Fruit fly (Drosophila melanogaster) whole organism, adult: ENCODE measurements around the gene Myb.

Experiments used
- CG11617 ChIP-seq: fragments of 200-800 bp; sonication (Bioruptor generic); optimal IDR thresholded peaks from 2 replicates; lab custom pipeline; 2017; ENCODE audit warnings: mild to moderate bottlenecking, missing biosample characterization, missing genetic modification reagents, missing genetic modification characterization
- CG12768 ChIP-seq: fragments of 200-800 bp; sonication (Bioruptor generic); optimal IDR thresholded peaks from 2 replicates; lab custom pipeline; 2017; ENCODE audit warnings: missing biosample characterization, missing genetic modification characterization, mild to moderate bottlenecking, moderate library complexity, missing genetic modification reagents
- CG14711 ChIP-seq: fragments of 200-800 bp; sonication (Bioruptor generic); optimal IDR thresholded peaks from 2 replicates; lab custom pipeline; 2018; ENCODE audit warnings: missing biosample characterization, mild to moderate bottlenecking, missing genetic modification characterization, moderate library complexity
- CG1620 ChIP-seq: fragments of 200-800 bp; sonication (Bioruptor generic); optimal IDR thresholded peaks from 2 replicates; lab custom pipeline; 2016; ENCODE audit warnings: missing biosample characterization, missing genetic modification characterization
- CG33017 ChIP-seq: fragments of 200-800 bp; sonication (Bioruptor generic); optimal IDR thresholded peaks from 2 replicates; lab custom pipeline; 2018; ENCODE audit warnings: missing biosample characterization, mild to moderate bottlenecking, missing genetic modification characterization, moderate library complexity
- CG5204 ChIP-seq: fragments of 200-800 bp; sonication (Bioruptor generic); optimal IDR thresholded peaks from 2 replicates; lab custom pipeline; 2016; ENCODE audit warnings: missing biosample characterization, missing genetic modification characterization
- CG7045 ChIP-seq: fragments of 200-800 bp; sonication (Bioruptor generic); optimal IDR thresholded peaks from 2 replicates; lab custom pipeline; 2017; ENCODE audit warnings: missing biosample characterization, mild to moderate bottlenecking, missing genetic modification characterization
- CG7101 ChIP-seq: fragments of 200-800 bp; sonication (Bioruptor generic); optimal IDR thresholded peaks from 2 replicates; lab custom pipeline; 2018; ENCODE audit warnings: missing biosample characterization, mild to moderate bottlenecking, missing genetic modification characterization, moderate library complexity
- Clk ChIP-seq: fragments of 200-800 bp; sonication (Bioruptor generic); optimal IDR thresholded peaks from 2 replicates; lab custom pipeline; 2017; ENCODE audit warnings: missing biosample characterization, missing genetic modification characterization
- Crg-1 ChIP-seq: fragments of 200-800 bp; sonication (Bioruptor generic); optimal IDR thresholded peaks from 2 replicates; lab custom pipeline; 2016; ENCODE audit warnings: missing biosample characterization, missing genetic modification characterization
- Hr96 ChIP-seq: fragments of 200-800 bp; sonication (Bioruptor generic); optimal IDR thresholded peaks from 2 replicates; lab custom pipeline; 2016; ENCODE audit warnings: missing biosample characterization, missing genetic modification characterization
- Mnt ChIP-seq: fragments of 200-800 bp; sonication (Bioruptor generic); optimal IDR thresholded peaks from 2 replicates; lab custom pipeline; 2016; ENCODE audit warnings: missing biosample characterization, mild to moderate bottlenecking, missing genetic modification characterization
- bab1 ChIP-seq: fragments of 200-800 bp; sonication (Bioruptor generic); optimal IDR thresholded peaks from 3 replicates; lab custom pipeline; 2019; ENCODE audit warnings: missing biosample characterization, mild to moderate bottlenecking, missing genetic modification characterization, moderate library complexity
- cic ChIP-seq: fragments of 200-800 bp; sonication (Bioruptor generic); optimal IDR thresholded peaks from 2 replicates; lab custom pipeline; 2017; ENCODE audit warnings: missing biosample characterization, mild to moderate bottlenecking, missing genetic modification characterization, moderate library complexity
- cnc ChIP-seq, 2 experiments: fragments of >200 bp; optimal IDR thresholded peaks; 2 replicates each; lab custom pipeline; 2017
- kay ChIP-seq: fragments of 200-800 bp; sonication (Bioruptor generic); peaks from one replicate; lab custom pipeline; 2016; ENCODE audit warnings: missing biosample characterization, missing genetic modification characterization, borderline replicate concordance
- ovo ChIP-seq: fragments of 200-800 bp; sonication (Bioruptor generic); optimal IDR thresholded peaks from 2 replicates; lab custom pipeline; 2016; ENCODE audit warnings: missing biosample characterization, missing genetic modification characterization
- pad ChIP-seq: fragments of 200-800 bp; sonication (Bioruptor generic); optimal IDR thresholded peaks from 3 replicates; lab custom pipeline; 2017; ENCODE audit warnings: missing biosample characterization, missing genetic modification characterization, mild to moderate bottlenecking, moderate library complexity, missing genetic modification reagents
- tj ChIP-seq: fragments of 200-800 bp; sonication (Bioruptor generic); optimal IDR thresholded peaks from 3 replicates; lab custom pipeline; 2017; ENCODE audit warnings: missing biosample characterization, mild to moderate bottlenecking, missing genetic modification characterization, moderate library complexity
- toe ChIP-seq: fragments of 200-800 bp; sonication (Bioruptor generic); optimal IDR thresholded peaks from 2 replicates; lab custom pipeline; 2016; ENCODE audit warnings: missing biosample characterization, missing genetic modification characterization

Gene Myb

DNA sequence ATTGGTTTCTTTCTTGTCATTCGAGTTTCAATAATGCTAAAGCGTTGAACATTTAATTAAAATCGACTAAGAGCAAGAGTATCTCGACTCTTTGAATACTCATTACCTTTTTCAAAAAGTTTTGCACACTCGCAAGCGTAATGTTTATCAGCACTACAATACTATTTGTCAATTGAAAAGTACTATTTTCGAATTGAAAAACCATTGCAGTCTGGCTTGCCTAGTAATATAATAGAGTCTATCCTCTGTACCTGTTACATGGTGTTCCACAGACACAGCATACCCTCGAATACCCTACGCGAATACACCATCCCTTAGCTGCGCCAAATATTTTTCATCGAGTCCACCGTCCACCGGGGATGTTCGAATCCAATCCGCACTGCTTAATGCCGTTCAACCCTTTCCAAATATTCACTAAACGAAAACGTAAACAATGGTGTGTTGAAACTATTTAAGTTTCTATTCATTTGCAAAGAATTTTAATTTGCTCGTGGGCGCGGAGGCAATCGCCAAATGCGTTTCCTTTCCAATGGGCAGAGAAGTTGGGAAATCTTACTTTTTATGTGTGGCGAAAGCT lies 38.9 kb downstream of the Myb start:
- no peak for TF ChIP-seq tj (GFP tag; lab: Kevin White, UChicago)

DNA sequence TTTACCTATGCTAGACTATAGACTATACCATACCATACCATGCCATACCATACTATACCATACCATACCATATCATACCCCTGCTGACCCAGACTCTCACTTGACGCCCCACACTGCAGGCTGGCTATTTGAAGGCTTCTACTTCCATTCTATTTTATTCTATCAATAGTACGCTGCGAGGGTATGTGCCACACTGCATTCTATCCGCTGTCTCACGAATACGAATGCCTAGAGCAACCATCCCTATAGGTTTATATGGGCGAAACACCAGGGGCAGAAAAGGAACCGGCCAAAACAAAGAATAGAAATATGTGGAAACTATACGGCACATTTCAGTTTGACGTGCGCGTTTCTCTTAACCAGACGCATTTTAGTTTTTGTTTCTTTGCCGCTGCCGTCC lies 39.8 kb downstream of the Myb start:
- TF ChIP-seq CG12768 (GFP tag; lab: Kevin White, UChicago) (no peak), CG14711 (tag; lab: Kevin White, UChicago) (no peak), Crg-1 (GFP tag; lab: Kevin White, UChicago) (no peak), kay (GFP tag; lab: Kevin White, UChicago) (no peak), bab1 (no peak), pad (GFP tag; lab: Kevin White, UChicago) (no peak), ovo (GFP tag; lab: Kevin White, UChicago) (no peak), CG11617 (GFP tag; lab: Kevin White, UChicago) (no peak), tj (GFP tag; lab: Kevin White, UChicago) (no peak), toe (GFP tag; lab: Kevin White, UChicago) (no peak), cic (GFP tag; lab: Kevin White, UChicago) (no peak), CG1620 (GFP tag; lab: Kevin White, UChicago) (no peak), cnc (optimal IDR thresholded peaks at IDR 0.05; lab: Kevin White, UChicago) (no peak), Hr96 (GFP tag; lab: Kevin White, UChicago) (no peak), CG7101 (tag; lab: Kevin White, UChicago) (no peak), Mnt (GFP tag; lab: Kevin White, UChicago) (no peak)

DNA sequence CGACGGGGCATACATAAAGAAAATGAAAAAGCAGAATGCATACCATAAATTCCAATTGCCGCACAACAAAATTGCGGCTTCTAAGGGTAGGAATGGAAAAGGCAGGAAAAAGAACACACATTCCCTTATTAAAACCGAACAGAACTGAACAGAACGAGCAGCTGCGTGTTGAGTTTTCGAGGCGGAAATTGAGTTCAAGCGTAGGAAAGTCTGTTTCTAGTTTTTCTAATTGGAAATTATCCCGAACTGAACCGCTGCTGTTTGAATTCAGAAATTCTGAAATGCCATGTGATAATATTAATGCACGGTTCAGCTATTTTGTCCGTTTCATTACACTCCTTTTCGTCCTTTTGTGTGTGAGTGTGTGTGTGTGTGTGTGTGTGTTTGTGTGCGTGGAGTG lies 40.7 kb downstream of the Myb start:
- TF ChIP-seq Crg-1 (GFP tag; lab: Kevin White, UChicago) (no peak), cnc (optimal IDR thresholded peaks at IDR 0.05; lab: Kevin White, UChicago) (no peak), CG5204 (no peak), Mnt (GFP tag; lab: Kevin White, UChicago) (no peak), ovo (GFP tag; lab: Kevin White, UChicago) (no peak), CG12768 (GFP tag; lab: Kevin White, UChicago) (no peak), kay (GFP tag; lab: Kevin White, UChicago) (no peak), Clk (GFP tag; lab: Kevin White, UChicago) (no peak), Hr96 (GFP tag; lab: Kevin White, UChicago) (no peak), CG14711 (tag; lab: Kevin White, UChicago) (no peak), CG11617 (GFP tag; lab: Kevin White, UChicago) (no peak), pad (GFP tag; lab: Kevin White, UChicago) (no peak), tj (GFP tag; lab: Kevin White, UChicago) (no peak), CG7045 (GFP tag; lab: Kevin White, UChicago) (no peak), CG33017 (tag; lab: Kevin White, UChicago) (no peak)

DNA sequence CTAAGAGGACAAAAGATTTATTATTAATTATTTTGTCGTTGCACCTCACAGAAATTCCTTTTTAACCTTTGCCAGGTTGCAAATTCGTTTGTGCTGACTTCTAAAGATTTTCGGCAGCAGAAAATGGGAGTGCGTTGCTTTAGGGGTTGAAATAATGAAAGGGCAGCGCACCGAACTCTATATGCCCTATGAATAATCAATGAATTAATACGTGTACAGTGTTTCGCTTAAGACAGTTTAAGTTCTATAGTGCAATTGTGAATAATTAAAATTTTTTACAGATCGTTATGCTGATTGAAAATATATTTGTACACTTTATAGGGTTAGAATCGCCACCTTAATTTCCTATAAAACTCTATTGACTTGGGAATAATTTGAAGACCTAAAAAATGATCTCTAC lies 41.5 kb downstream of the Myb start:
- TF ChIP-seq pad (GFP tag; lab: Kevin White, UChicago) (no peak), bab1 (no peak)

DNA sequence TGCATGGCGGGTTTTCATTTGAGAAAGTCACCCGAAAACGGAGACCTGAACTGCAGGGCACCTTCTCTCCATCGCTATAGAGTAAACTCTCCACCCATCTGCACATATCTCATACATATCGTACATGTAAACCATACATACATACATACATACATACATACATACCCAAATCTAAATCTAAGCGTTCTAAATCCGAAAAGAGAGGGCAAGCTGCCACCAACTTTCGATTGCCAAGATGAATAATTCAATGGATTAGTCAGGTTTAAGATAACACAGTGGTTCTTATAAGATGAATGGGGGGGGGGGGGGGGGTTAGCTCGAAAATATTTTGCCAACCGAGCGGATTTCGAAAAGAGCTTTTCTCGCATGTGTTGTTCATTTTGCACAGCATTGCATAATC lies 43.1 kb downstream of the Myb start:
- TF ChIP-seq tj (GFP tag; lab: Kevin White, UChicago) (peak; percentile 86), CG11617 (GFP tag; lab: Kevin White, UChicago) (no peak)

DNA sequence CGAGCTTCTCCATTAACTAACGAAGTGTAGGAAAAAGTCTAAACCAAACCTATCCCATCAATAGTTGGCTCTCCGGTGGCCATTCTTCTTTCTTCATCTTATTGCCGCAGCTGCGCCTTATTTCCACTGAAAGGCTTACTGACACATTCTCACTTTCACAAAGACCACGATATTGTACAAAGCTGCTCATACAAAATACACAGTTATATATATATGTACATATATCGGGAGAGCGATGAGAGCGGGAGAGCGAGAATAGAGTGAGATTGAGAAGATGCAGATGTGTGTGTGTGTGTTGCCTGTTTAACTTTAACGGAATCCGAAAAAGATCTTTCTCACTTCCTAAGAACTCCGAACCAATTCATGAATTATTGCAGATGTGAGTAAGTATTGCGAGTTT lies 44.4 kb downstream of the Myb start:
- TF ChIP-seq cic (GFP tag; lab: Kevin White, UChicago) (no peak), Hr96 (GFP tag; lab: Kevin White, UChicago) (no peak), pad (GFP tag; lab: Kevin White, UChicago) (no peak), CG14711 (tag; lab: Kevin White, UChicago) (no peak), CG7045 (GFP tag; lab: Kevin White, UChicago) (no peak), ovo (GFP tag; lab: Kevin White, UChicago) (peak; percentile 18), CG33017 (tag; lab: Kevin White, UChicago) (no peak), Mnt (GFP tag; lab: Kevin White, UChicago) (no peak), bab1 (no peak), Clk (GFP tag; lab: Kevin White, UChicago) (no peak), CG1620 (GFP tag; lab: Kevin White, UChicago) (no peak), kay (GFP tag; lab: Kevin White, UChicago) (peak; percentile 93), tj (GFP tag; lab: Kevin White, UChicago) (peak; percentile 22), CG5204 (no peak), CG7101 (tag; lab: Kevin White, UChicago) (no peak), Crg-1 (GFP tag; lab: Kevin White, UChicago) (no peak), toe (GFP tag; lab: Kevin White, UChicago) (no peak)

DNA sequence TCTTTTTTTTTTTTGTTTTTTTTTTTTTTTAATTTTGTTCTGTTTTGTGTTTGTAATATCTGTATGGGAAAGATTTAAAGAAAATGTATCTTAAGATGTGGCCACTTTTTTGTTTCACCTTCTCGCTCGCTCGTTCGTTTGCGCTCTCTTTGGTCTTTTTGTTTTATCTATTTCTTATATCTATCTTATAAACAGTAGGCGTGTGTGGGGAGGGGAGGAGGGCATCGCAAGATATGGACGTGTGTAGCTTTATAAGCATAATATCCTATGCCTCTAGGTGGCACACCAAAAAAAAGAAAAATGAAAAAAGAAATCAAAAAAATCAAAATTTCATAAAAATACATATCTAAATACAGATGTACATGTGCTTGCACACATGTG lies 45.0 kb downstream of the Myb start:
- TF ChIP-seq ovo (GFP tag; lab: Kevin White, UChicago) (no peak), kay (GFP tag; lab: Kevin White, UChicago) (peak; percentile 75)
